Worm (Caenorhabditis elegans): Measurements from ENCODE around the gene C06G1.1.

Gene C06G1.1

DNA sequence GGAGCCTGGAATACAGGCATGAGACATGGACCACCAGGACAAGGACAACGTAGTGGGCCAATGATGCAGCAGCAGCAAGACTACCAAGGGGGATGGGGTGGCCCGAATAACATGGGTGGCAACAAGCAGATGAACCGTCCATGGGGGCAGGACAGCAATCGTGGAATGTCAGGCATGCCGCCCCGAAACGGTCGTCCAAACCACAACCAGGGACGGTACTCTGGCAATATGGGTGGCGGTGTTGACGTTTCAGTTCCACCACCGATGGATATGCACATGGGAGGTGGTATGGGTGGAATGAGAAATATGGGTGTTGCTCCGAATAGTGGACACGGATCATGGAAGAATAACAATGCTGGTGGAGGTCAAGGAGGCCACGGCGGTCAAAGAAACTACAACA lies 19.1 kb upstream of the C06G1.1 start:
- TF ChIP-seq unc-39 (tag; optimal IDR thresholded peaks at IDR 0.05), result no peak
- no peak for TF ChIP-seq nhr-237 (tag; optimal IDR thresholded peaks at IDR 0.05)
- TF ChIP-seq ces-1 (GFP tag; optimal IDR thresholded peaks at IDR 0.05), result no peak

DNA sequence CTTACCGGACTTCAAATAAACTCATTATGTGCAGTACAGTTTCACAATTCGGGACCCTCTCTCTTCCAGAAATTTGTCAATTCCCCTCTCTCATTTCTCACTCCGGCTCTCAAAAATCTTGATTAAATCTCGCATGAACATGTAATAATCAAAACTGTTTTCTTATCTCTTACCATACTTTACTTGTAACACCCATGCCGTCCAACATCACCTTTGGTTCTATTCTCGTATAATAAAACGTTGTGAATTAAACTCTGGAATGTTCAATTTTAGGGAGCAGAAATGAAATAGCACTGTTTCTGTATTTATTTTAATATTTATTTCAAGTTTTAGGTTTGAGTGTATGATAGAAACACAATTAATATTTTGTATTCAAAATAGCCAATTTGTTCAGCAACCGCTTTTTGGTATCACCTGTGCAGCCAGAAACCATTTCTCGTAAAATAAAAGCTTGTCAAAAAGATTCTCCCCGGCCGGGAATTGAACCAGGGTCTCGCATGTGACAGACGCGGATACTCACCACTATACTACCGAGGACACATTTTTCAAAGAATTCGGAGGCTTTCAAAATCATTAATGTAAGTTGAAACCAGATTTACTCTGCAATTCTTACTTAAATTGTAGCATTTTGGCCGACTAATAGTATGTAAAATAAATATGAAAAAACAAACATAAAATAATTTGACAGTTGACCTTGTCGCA lies 15.6 kb upstream of the C06G1.1 start:
- TF ChIP-seq nhr-237 (tag; optimal IDR thresholded peaks at IDR 0.05), result no peak
- no peak for TF ChIP-seq nhr-28 (tag; optimal IDR thresholded peaks at IDR 0.05)
- TF ChIP-seq ceh-83 (GFP tag; optimal IDR thresholded peaks at IDR 0.05), result peak; percentile 29
- TF ChIP-seq snpc-4 (tag; optimal IDR thresholded peaks at IDR 0.05), result no peak
- TF ChIP-seq hlh-1 (tag; optimal IDR thresholded peaks at IDR 0.05), result no peak
- TF ChIP-seq elt-1 (tag; optimal IDR thresholded peaks at IDR 0.05; ENCODE audit: borderline replicate concordance, insufficient read depth), result no peak
- TF ChIP-seq elt-3 (tag; optimal IDR thresholded peaks at IDR 0.05), result no peak

DNA sequence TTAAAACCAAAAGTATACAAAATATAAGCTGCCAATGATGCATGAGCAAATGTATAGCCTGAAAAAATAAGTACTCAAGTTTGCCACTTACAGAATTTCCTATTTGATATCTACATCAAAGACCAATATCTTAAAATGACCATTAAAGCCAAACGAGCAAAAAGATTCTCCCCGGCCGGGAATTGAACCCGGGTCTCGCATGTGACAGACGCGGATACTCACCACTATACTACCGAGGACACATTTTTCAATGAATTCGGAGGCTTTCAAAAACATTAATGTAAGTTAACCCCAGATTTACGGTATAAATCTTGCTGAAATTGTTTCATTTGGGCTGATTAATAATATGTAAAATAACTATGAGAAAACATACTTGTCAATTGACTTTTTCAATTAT lies 15.0 kb upstream of the C06G1.1 start:
- no peak for TF ChIP-seq tbx-8 (GFP tag; optimal IDR thresholded peaks at IDR 0.05)
- no peak for TF ChIP-seq elt-1 (tag; optimal IDR thresholded peaks at IDR 0.05; ENCODE audit: borderline replicate concordance, insufficient read depth)
- TF ChIP-seq mls-2 (tag; optimal IDR thresholded peaks at IDR 0.05), result no peak
- TF ChIP-seq ces-1 (GFP tag; optimal IDR thresholded peaks at IDR 0.05), result no peak
- no peak for TF ChIP-seq nhr-12 (tag; optimal IDR thresholded peaks at IDR 0.05)
- TF ChIP-seq ceh-39 (tag; optimal IDR thresholded peaks at IDR 0.05), result no peak
- TF ChIP-seq sptf-1 (tag; optimal IDR thresholded peaks at IDR 0.05), result no peak
- TF ChIP-seq ceh-83 (GFP tag; optimal IDR thresholded peaks at IDR 0.05), result no peak
- TF ChIP-seq lsy-2 (tag; optimal IDR thresholded peaks at IDR 0.05), result no peak
- no peak for TF ChIP-seq ham-2 (GFP tag; optimal IDR thresholded peaks at IDR 0.05)
- no peak for TF ChIP-seq lin-32 (GFP tag; optimal IDR thresholded peaks at IDR 0.05)
- TF ChIP-seq sem-2 (GFP tag; optimal IDR thresholded peaks at IDR 0.05), result no peak
- TF ChIP-seq nhr-2 (tag; optimal IDR thresholded peaks at IDR 0.05), result no peak
- no peak for TF ChIP-seq bed-3 (GFP tag; optimal IDR thresholded peaks at IDR 0.05)

DNA sequence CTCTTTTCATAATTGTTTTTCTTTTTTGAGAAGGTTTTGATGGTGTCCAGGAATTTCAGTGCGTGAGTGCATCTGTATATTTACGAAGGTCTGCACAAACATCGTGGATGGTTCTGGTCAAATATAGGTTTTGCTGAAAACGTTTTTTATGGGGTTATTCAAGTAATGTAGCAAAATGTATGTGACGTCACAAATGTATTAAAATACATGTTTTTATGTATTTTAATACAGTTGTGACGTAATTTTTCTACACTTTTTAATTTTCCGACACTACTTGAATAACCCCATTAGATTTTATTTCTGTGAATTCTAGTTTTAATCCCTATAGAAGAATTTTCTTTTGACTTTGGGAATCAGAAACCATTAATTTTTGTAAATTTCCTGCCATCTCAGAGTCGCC lies 14.4 kb upstream of the C06G1.1 start:
- TF ChIP-seq ceh-39 (tag; optimal IDR thresholded peaks at IDR 0.05) (no peak), zip-8 (tag; optimal IDR thresholded peaks at IDR 0.05) (peak; percentile 91), unc-39 (tag; optimal IDR thresholded peaks at IDR 0.05) (no peak), mls-2 (tag; optimal IDR thresholded peaks at IDR 0.05) (no peak)

DNA sequence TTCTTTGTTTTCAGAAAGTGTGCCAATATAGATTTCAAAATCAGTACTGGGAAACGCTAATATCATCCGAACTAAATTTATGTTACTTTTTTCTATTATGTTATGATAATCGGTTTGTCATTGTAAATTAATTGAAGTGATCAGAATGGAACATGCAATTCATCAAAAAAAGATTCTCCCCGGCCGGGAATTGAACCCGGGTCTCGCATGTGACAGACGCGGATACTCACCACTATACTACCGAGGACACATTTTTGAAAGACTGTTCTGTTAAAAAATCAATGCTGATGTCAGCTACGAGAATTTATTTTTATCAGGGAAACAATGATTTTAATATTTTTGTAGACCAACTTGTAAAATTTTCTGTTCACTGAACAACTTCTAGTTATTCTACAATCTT lies 14.0 kb upstream of the C06G1.1 start:
- no peak for TF ChIP-seq nhr-237 (tag; optimal IDR thresholded peaks at IDR 0.05)
- TF ChIP-seq zip-8 (tag; optimal IDR thresholded peaks at IDR 0.05), result no peak
- TF ChIP-seq pha-4 (tag; optimal IDR thresholded peaks at IDR 0.05), result no peak
- TF ChIP-seq M03D4.4 (tag; optimal IDR thresholded peaks at IDR 0.05), result no peak

DNA sequence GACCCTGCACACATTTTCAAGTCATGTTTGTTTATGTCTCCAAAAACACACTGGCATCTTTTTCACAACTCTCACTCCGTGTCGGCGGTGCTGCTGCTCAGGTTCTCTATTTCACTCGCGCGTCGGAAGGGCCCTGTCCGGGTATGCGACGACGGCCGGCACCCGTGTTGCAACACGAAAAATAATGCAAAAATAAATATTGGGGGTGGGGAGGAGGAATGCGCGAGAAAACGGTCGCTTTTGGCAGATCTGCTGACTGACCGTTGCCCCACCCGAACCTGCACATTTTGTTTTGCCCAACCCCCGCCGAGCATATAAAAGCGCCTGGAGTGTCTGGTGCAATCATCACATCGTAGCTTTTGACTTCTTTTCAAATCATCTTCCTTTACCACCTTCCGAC lies 11.7 kb upstream of the C06G1.1 start, which contains the start of gene cpg-19:
Gene cpg-19, plus strand, starts transcription at position 341 of the 400 bp plus-strand sequence.
- TF ChIP-seq flh-1 (GFP tag; optimal IDR thresholded peaks at IDR 0.05), result no peak
- TF ChIP-seq mls-2 (tag; optimal IDR thresholded peaks at IDR 0.05), result no peak
- no peak for TF ChIP-seq cnd-1 (tag; optimal IDR thresholded peaks at IDR 0.05)
- TF ChIP-seq elt-3 (tag; optimal IDR thresholded peaks at IDR 0.05), result no peak
- no peak for TF ChIP-seq M03D4.4 (tag; optimal IDR thresholded peaks at IDR 0.05)

DNA sequence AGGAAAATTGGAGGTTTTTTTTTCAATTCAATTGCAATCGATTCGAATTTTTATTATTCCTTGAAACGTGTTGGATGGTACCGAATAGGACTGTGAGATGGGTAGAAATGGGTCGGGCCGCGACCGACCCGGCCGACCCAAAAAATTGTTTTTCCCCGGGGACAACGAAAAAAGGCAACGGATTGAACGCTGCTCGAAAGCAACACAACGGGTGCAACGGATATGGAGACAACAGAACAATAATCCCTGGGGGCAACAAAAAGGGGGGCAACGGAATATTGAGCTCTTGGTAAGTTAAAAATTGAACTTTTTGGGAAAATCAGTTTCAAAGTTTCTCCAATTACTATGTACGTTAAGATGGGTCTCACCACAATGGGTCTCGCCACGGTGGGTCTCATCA lies 9.9 kb upstream of the C06G1.1 start:
- no peak for TF ChIP-seq M03D4.4 (tag; optimal IDR thresholded peaks at IDR 0.05)
- TF ChIP-seq pha-4 (tag; optimal IDR thresholded peaks at IDR 0.05), result no peak
- TF ChIP-seq zip-8 (tag; optimal IDR thresholded peaks at IDR 0.05), result no peak
- no peak for TF ChIP-seq nhr-76 (tag; optimal IDR thresholded peaks at IDR 0.05)
- TF ChIP-seq sptf-1 (tag; optimal IDR thresholded peaks at IDR 0.05), result no peak
- TF ChIP-seq sem-2 (GFP tag; optimal IDR thresholded peaks at IDR 0.05), result no peak
- TF ChIP-seq ceh-43 (GFP tag; optimal IDR thresholded peaks at IDR 0.05), result no peak
- no peak for TF ChIP-seq ces-1 (GFP tag; optimal IDR thresholded peaks at IDR 0.05)
- TF ChIP-seq snpc-4 (tag; optimal IDR thresholded peaks at IDR 0.05), result no peak
- no peak for TF ChIP-seq lin-13 (tag; optimal IDR thresholded peaks at IDR 0.05)
- no peak for TF ChIP-seq mep-1 (tag; optimal IDR thresholded peaks at IDR 0.05)
- no peak for TF ChIP-seq blmp-1 (tag; optimal IDR thresholded peaks at IDR 0.05)
- no peak for TF ChIP-seq ceh-83 (GFP tag; optimal IDR thresholded peaks at IDR 0.05)
- no peak for TF ChIP-seq lin-32 (GFP tag; optimal IDR thresholded peaks at IDR 0.05)
- no peak for TF ChIP-seq nhr-237 (tag; optimal IDR thresholded peaks at IDR 0.05)
- TF ChIP-seq tbx-8 (GFP tag; optimal IDR thresholded peaks at IDR 0.05), result no peak

All from whole organism, mixed stage, embryonic.